Worm (Caenorhabditis elegans): ENCODE results near the gene pnc-2.
"Not testable (repeated sequence)": the region's sequence is repeated elsewhere in the genome, so short reads cannot be mapped to it uniquely, and the experiment has no call there.

pnc-2 gene

DNA sequence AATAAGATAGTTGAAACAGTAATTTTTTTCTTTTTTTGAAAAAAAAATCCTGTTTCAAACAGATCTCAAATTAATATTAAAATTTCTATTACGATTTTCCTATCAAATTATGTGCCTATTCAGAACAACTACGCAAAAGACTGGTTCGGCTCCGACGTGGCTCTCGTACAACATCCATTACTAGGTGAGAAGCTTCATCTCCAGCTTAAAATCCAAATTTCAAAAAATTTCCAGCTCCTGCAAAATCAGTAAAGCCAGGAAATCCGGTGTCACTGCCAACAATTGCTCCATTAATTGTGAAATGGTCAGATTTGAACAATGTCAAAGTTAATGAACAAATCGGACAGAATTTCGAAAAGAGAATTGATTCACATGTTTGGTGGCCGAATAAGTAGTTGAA, 44.3 kb upstream of the pnc-2 start:
- no peak for TF ChIP-seq unc-120 (tag; optimal IDR thresholded peaks at IDR 0.05; ENCODE audit: poor library complexity, severe bottlenecking)
- no peak for TF ChIP-seq snpc-4 (tag; optimal IDR thresholded peaks at IDR 0.05)
- no peak for TF ChIP-seq zip-8 (tag; optimal IDR thresholded peaks at IDR 0.05)
- TF ChIP-seq mls-2 (tag; optimal IDR thresholded peaks at IDR 0.05) = no peak
- no peak for TF ChIP-seq bed-3 (GFP tag; optimal IDR thresholded peaks at IDR 0.05)
- no peak for TF ChIP-seq ceh-39 (tag; optimal IDR thresholded peaks at IDR 0.05)
- TF ChIP-seq ham-2 (GFP tag; optimal IDR thresholded peaks at IDR 0.05) = no peak
- TF ChIP-seq ceh-83 (GFP tag; optimal IDR thresholded peaks at IDR 0.05) = no peak
- no peak for TF ChIP-seq nhr-28 (tag; optimal IDR thresholded peaks at IDR 0.05)
- TF ChIP-seq unc-39 (tag; optimal IDR thresholded peaks at IDR 0.05) = no peak
- no peak for TF ChIP-seq elt-1 (tag; optimal IDR thresholded peaks at IDR 0.05; ENCODE audit: borderline replicate concordance, insufficient read depth)
- no peak for TF ChIP-seq unc-62 (GFP tag; optimal IDR thresholded peaks at IDR 0.05)
- no peak for TF ChIP-seq sptf-1 (tag; optimal IDR thresholded peaks at IDR 0.05)
- no peak for TF ChIP-seq ces-1 (GFP tag; optimal IDR thresholded peaks at IDR 0.05)
- no peak for TF ChIP-seq ztf-11 (tag; optimal IDR thresholded peaks at IDR 0.05)
- TF ChIP-seq mep-1 (tag; optimal IDR thresholded peaks at IDR 0.05) = no peak

DNA sequence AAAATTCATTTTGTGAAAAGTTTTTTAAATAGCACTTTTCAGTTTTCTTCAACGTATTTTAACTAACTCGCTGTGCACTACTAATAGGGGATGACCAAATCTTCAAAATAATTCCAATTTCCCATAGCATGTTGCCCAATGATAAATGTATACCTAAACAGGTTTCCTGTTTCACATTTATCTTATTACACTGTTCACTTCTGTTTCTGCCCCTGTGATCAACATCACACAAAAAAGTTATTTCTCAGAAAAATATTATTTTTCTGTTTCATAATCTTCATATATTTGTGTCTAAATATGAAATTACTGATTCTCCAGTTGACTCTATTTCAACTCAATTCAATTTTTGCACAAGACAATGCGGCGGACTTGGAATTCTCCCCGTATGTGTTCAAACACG, 41.0 kb upstream of the pnc-2 start, which contains the start of gene Y41E3.22:
TSS of gene Y41E3.22 (plus strand) at position 243 of the 400 bp plus-strand sequence.
- TF ChIP-seq ceh-39 (tag; optimal IDR thresholded peaks at IDR 0.05) = no peak
- no peak for TF ChIP-seq lin-32 (GFP tag; optimal IDR thresholded peaks at IDR 0.05)
- no peak for TF ChIP-seq ceh-83 (GFP tag; optimal IDR thresholded peaks at IDR 0.05)
- TF ChIP-seq blmp-1 (tag; optimal IDR thresholded peaks at IDR 0.05) = no peak
- TF ChIP-seq elt-3 (tag; optimal IDR thresholded peaks at IDR 0.05) = no peak
- TF ChIP-seq pha-4 (tag; optimal IDR thresholded peaks at IDR 0.05) = no peak
- TF ChIP-seq M03D4.4 (tag; optimal IDR thresholded peaks at IDR 0.05) = no peak
- no peak for TF ChIP-seq ceh-43 (GFP tag; optimal IDR thresholded peaks at IDR 0.05)
- TF ChIP-seq drap-1 (GFP tag; optimal IDR thresholded peaks at IDR 0.05) = no peak
- no peak for TF ChIP-seq ztf-11 (tag; optimal IDR thresholded peaks at IDR 0.05)
- no peak for TF ChIP-seq zip-8 (tag; optimal IDR thresholded peaks at IDR 0.05)
- TF ChIP-seq mls-2 (tag; optimal IDR thresholded peaks at IDR 0.05) = no peak

DNA sequence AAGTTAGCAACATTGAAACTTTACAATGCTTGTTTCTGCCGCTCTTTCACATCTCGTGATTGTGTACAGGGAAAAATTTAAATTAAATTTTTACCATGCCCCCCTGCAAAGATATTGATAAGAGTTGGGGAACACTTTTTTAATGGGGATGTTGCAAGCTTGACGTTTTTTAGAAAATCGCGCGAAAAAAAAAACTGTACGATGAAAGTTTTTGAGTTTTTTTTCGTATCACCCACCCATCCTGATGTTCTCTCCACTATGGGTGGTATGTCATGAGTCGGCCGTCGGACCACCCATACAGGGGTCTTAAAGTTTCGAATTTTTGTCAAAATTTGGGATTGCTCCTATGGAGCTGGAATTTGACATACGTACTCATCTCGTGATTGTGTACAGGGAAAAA, 39.6 kb upstream of the pnc-2 start:
- TF ChIP-seq unc-39 (tag; optimal IDR thresholded peaks at IDR 0.05) (no peak), sptf-1 (tag; optimal IDR thresholded peaks at IDR 0.05) (no peak), nhr-12 (tag; optimal IDR thresholded peaks at IDR 0.05) (no peak), elt-3 (tag; optimal IDR thresholded peaks at IDR 0.05) (no peak), unc-62 (GFP tag; optimal IDR thresholded peaks at IDR 0.05) (no peak), blmp-1 (tag; optimal IDR thresholded peaks at IDR 0.05) (no peak), lin-13 (tag; optimal IDR thresholded peaks at IDR 0.05) (no peak), lsy-2 (tag; optimal IDR thresholded peaks at IDR 0.05) (no peak), unc-120 (tag; optimal IDR thresholded peaks at IDR 0.05; ENCODE audit: poor library complexity, severe bottlenecking) (no peak), nhr-76 (tag; optimal IDR thresholded peaks at IDR 0.05) (no peak), nhr-2 (tag; optimal IDR thresholded peaks at IDR 0.05) (no peak), tbx-8 (GFP tag; optimal IDR thresholded peaks at IDR 0.05) (no peak)

DNA sequence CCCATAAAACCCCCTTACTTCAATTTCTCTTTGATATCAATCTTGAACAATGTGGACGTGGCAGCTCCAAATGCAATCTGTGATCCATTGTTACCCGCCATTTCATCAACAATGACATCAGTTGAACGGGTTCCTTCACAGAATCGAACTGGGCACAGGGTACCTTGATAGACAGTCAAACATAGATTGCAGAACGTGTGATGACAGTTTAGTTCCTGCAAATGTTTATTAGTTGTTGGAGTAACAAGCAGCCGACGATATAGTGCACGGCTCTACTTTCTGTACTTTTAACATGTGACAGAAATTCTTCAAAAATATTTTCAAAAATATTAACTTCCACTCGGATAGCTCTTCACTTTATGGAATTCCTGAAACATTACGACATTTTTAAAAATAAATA, 34.7 kb upstream of the pnc-2 start, which contains the start of gene Y57G11C.48:
TSS of gene Y57G11C.48 (minus strand) at position 101 of the 400 bp plus-strand sequence.
- TF ChIP-seq sem-2 (GFP tag; optimal IDR thresholded peaks at IDR 0.05) = no peak
- TF ChIP-seq ceh-39 (tag; optimal IDR thresholded peaks at IDR 0.05) = no peak
- no peak for TF ChIP-seq nhr-12 (tag; optimal IDR thresholded peaks at IDR 0.05)
- no peak for TF ChIP-seq nhr-28 (tag; optimal IDR thresholded peaks at IDR 0.05)
- no peak for TF ChIP-seq hlh-1 (tag; optimal IDR thresholded peaks at IDR 0.05)
- TF ChIP-seq cnd-1 (tag; optimal IDR thresholded peaks at IDR 0.05) = no peak
- no peak for TF ChIP-seq snpc-4 (tag; optimal IDR thresholded peaks at IDR 0.05)

- not testable (repeated sequence) for TF ChIP-seq M03D4.4, ztf-11, hlh-1 (tag; optimal IDR thresholded peaks at IDR 0.05)
Observed at ce11 chrIV:14938596-14938995, 29.1 kb upstream of the pnc-2 start, which contains the start of gene Y57G11C.30. Gene Y57G11C.30, plus strand, starts transcription at chrIV:14938896.

Data from whole organism, mixed stage, embryonic.